Fruit fly (Drosophila melanogaster): ENCODE results near the gene CG5984.

Gene CG5984

DNA sequence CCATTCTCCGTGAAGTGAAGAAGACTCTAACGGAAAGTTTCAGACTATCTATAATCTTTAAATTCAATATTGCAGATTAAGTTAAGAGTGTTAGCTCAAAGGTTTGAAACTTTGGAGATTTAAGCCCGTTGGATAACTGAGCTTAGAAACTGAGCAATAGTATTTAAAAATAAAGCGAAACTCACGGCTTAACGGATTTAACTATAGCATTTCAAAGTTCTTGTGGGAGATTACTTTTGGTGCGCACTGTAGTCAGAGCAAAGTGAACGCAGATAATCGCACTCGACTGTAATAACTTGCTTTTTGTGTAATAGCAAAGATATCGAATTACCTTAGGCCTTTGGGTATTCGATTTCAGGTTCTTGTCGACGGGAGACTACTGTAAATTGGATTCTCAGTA lies 34.5 kb upstream of the CG5984 start, which contains the start of gene mrt (continued):
- TF ChIP-seq CG3407 (GFP tag; optimal IDR thresholded peaks at IDR 0.05), result no peak
- TF ChIP-seq CG8765 (GFP tag; IDR thresholded peaks at IDR 0.05), result no peak
- no peak for TF ChIP-seq CG12071 (GFP tag; optimal IDR thresholded peaks at IDR 0.05)
- TF ChIP-seq sim (GFP tag; IDR thresholded peaks at IDR 0.05), result no peak
- TF ChIP-seq Six4 (GFP tag; optimal IDR thresholded peaks at IDR 0.05), result peak; percentile 36
- peak; percentile 34 for TF ChIP-seq Max (GFP tag; optimal IDR thresholded peaks at IDR 0.05)
- TF ChIP-seq MESR4 (GFP tag; optimal IDR thresholded peaks at IDR 0.05), result no peak
- no peak for TF ChIP-seq Ravus (GFP tag; IDR thresholded peaks at IDR 0.05)
- TF ChIP-seq prd (optimal IDR thresholded peaks at IDR 0.05), result no peak
- TF ChIP-seq prd (GFP tag; IDR thresholded peaks at IDR 0.05), result peak; percentile 42; the same call in 2 of the 3 replicates
- TF ChIP-seq slbo (GFP tag; IDR thresholded peaks at IDR 0.05), result peak; percentile 77
- no peak for TF ChIP-seq Hr78 (GFP tag; optimal IDR thresholded peaks at IDR 0.05)
- TF ChIP-seq CG2712 (tag; optimal IDR thresholded peaks at IDR 0.05), result peak; percentile 53
- TF ChIP-seq zen (tag; optimal IDR thresholded peaks at IDR 0.05), result no peak
- TF ChIP-seq bigmax (GFP tag; optimal IDR thresholded peaks at IDR 0.05), result no peak
- TF ChIP-seq Side (GFP tag; optimal IDR thresholded peaks at IDR 0.05), result peak; percentile 49
- no peak for TF ChIP-seq CG10462 (GFP tag; optimal IDR thresholded peaks at IDR 0.05)
- TF ChIP-seq Mad (GFP tag; optimal IDR thresholded peaks at IDR 0.05), result no peak
- TF ChIP-seq NC2β (GFP tag; optimal IDR thresholded peaks at IDR 0.05), result no peak
- TF ChIP-seq CG1024 (GFP tag; IDR thresholded peaks at IDR 0.05), result no peak
- TF ChIP-seq CG7786 (GFP tag; optimal IDR thresholded peaks at IDR 0.05), result peak; percentile 55
- no peak for TF ChIP-seq Sox100B (GFP tag; optimal IDR thresholded peaks at IDR 0.05)
- no peak for TF ChIP-seq dati (GFP tag; IDR thresholded peaks at IDR 0.05)
- TF ChIP-seq CG15269 (tag; optimal IDR thresholded peaks at IDR 0.05), result peak; percentile 70
- no peak; the same call in 1 of the 2 replicates for TF ChIP-seq CG11247 (GFP tag; IDR thresholded peaks at IDR 0.05)
- peak; percentile 48 for TF ChIP-seq disco-r (GFP tag; optimal IDR thresholded peaks at IDR 0.05)
- no peak for TF ChIP-seq trh (GFP tag; optimal IDR thresholded peaks at IDR 0.05)
- peak; percentile 20 for TF ChIP-seq pb (GFP tag; optimal IDR thresholded peaks at IDR 0.05)
- no peak for TF ChIP-seq CG1647 (GFP tag; optimal IDR thresholded peaks at IDR 0.05)
- TF ChIP-seq E2f2 (GFP tag; IDR thresholded peaks at IDR 0.05), result peak; percentile 19; the same call in 1 of the 2 replicates
- no peak for TF ChIP-seq CG4404 (GFP tag; IDR thresholded peaks at IDR 0.05)
- TF ChIP-seq CG31388 (GFP tag; optimal IDR thresholded peaks at IDR 0.05), result no peak
- TF ChIP-seq mam (GFP tag; optimal IDR thresholded peaks at IDR 0.05), result peak; percentile 66
- peak; percentile 44 for TF ChIP-seq CG33213 (GFP tag; optimal IDR thresholded peaks at IDR 0.05)
- TF ChIP-seq abd-A (tag; optimal IDR thresholded peaks at IDR 0.05), result no peak
- no peak for TF ChIP-seq eyg (GFP tag; optimal IDR thresholded peaks at IDR 0.05)
- TF ChIP-seq D19B (GFP tag; optimal IDR thresholded peaks at IDR 0.05), result peak; percentile 60
- TF ChIP-seq scrt (GFP tag; optimal IDR thresholded peaks at IDR 0.05), result peak; percentile 42
- peak; percentile 12 for TF ChIP-seq en (GFP tag; optimal IDR thresholded peaks at IDR 0.05)
- TF ChIP-seq Sox102F (GFP tag; optimal IDR thresholded peaks at IDR 0.05), result peak; percentile 41
- TF ChIP-seq slp2 (GFP tag; optimal IDR thresholded peaks at IDR 0.05), result peak; percentile 19
- TF ChIP-seq MTF-1 (GFP tag; optimal IDR thresholded peaks at IDR 0.05; ENCODE audit: borderline replicate concordance), result no peak
- peak; percentile 96 for TF ChIP-seq Med (GFP tag)
- no peak for TF ChIP-seq gcm (GFP tag; optimal IDR thresholded peaks at IDR 0.05)
